Worm (Caenorhabditis elegans) whole organism, L1 larva: ENCODE results near the gene rpn-6.1.

Experiments
- fkh-10 ChIP-seq: sonication (generic microtip); optimal IDR thresholded peaks from 2 replicates; lab custom pipeline; 2017; ENCODE audit warnings: missing biosample characterization, missing genetic modification reagents, missing genetic modification characterization
- jun-1 ChIP-seq: fragments of 150-350 bp; optimal IDR thresholded peaks from 2 replicates; lab custom pipeline; 2014; ENCODE audit warnings: missing biosample characterization, missing genetic modification reagents, missing genetic modification characterization
- lin-13 ChIP-seq: fragments of 150-350 bp; optimal IDR thresholded peaks from 2 replicates; lab custom pipeline; 2014; ENCODE audit warnings: missing biosample characterization, missing genetic modification reagents, missing genetic modification characterization
- nhr-237 ChIP-seq: fragments of 150-350 bp; optimal IDR thresholded peaks from 2 replicates; lab custom pipeline; 2014; ENCODE audit warnings: missing biosample characterization, missing genetic modification characterization
- nhr-47 ChIP-seq: sonication (generic microtip); optimal IDR thresholded peaks from 2 replicates; lab custom pipeline; 2016; ENCODE audit warnings: mild to moderate bottlenecking, missing genetic modification characterization, moderate library complexity, missing compliant biosample characterization
- unc-86 ChIP-seq: sonication (generic microtip); optimal IDR thresholded peaks from 2 replicates; lab custom pipeline; 2016; ENCODE audit warnings: missing genetic modification characterization, missing compliant biosample characterization
- vab-15 ChIP-seq: sonication (generic microtip); optimal IDR thresholded peaks from 2 replicates; lab custom pipeline; 2017; ENCODE audit warnings: missing genotype, mild to moderate bottlenecking, missing genetic modification characterization, missing compliant biosample characterization
- ztf-11 ChIP-seq, 2 experiments: sonication (generic microtip); optimal IDR thresholded peaks; 2 replicates each; lab custom pipeline; 2016 to 2017; ENCODE audit warnings: missing genetic modification characterization in 2 of 2, missing biosample characterization in 1 of 2, missing compliant biosample characterization in 1 of 2
- ztf-4 ChIP-seq: fragments of 150-350 bp; optimal IDR thresholded peaks from 2 replicates; lab custom pipeline; 2014; ENCODE audit warnings: missing biosample characterization, missing genetic modification characterization

ce11 chrIII:7002143-7002542 lies 40.3 kb upstream of the rpn-6.1 start:
- no peak for TF ChIP-seq ztf-4 (tag; lab: Kevin White, UChicago)
- no peak for TF ChIP-seq fkh-10 (GFP tag; lab: Kevin White, UChicago)
- no peak for TF ChIP-seq jun-1
- TF ChIP-seq nhr-237 (tag; lab: Kevin White, UChicago) = no peak
- TF ChIP-seq ztf-11 (tag; optimal IDR thresholded peaks at IDR 0.05; lab: Kevin White, UChicago) = no peak
- TF ChIP-seq nhr-47 (tag; lab: Kevin White, UChicago) = no peak
- no peak for TF ChIP-seq unc-86 (tag; lab: Kevin White, UChicago)
- no peak for TF ChIP-seq lin-13 (GFP tag; lab: Kevin White, UChicago)
- TF ChIP-seq vab-15 = no peak
